Worm (Caenorhabditis elegans) whole organism, L4/young adult: ENCODE data around the gene cpt-2.

Experiments used
- dao-5 ChIP-seq: sonication (generic microtip); optimal IDR thresholded peaks from 2 replicates; lab custom pipeline; 2016; ENCODE audit warnings: missing genotype, missing genetic modification characterization, moderate library complexity, missing compliant biosample characterization
- him-1 ChIP-seq: sonication (generic microtip); optimal IDR thresholded peaks from 2 replicates; lab custom pipeline; 2016; ENCODE audit warnings: missing genotype, missing genetic modification reagents, missing genetic modification characterization, missing compliant biosample characterization

ce11 chrIV:11146962-11147470, 32.4 kb upstream of the cpt-2 start, which contains the start of gene pigq-1:
- peak; percentile 12 for TF ChIP-seq dao-5
- TF ChIP-seq him-1: no peak
